Fruit fly (Drosophila melanogaster): ENCODE measurements around the gene CG3402.
A peak's percentile ranks its signal among the peaks of the same experiment; 100 is the strongest.

The CG3402 gene

DNA sequence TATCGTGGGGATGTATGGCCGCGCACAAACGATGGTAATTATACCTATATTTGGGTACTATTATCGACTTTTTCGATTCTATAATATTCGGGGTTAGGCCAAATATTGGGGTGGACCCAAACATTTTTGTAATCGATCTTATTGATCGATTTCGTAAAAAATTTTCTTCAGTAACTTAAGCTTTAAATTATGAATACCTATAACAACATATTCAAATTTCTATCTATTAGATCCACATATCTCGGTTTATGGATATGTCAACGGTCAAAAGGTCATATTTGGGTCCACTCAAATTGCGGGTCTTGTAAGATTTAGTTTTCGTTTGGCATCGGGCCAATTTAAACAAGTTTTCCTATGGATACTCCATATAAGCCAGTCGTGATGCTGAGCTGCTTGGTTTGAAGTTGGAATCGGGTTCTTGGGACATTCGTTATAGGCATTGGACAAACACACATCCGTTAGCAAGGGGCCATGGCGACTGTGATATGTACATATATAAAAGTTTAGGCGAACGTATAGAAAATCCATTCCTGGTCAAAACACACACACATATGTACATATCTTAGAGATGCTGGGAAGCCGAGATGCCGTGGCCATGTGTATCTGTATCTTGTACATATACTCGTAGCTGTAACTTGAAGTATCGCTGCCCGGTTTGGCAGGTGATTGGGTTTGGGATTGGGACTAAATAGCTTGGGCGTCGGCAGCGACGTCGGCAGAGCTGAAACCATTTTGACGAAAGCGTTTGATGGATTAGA is 47.7 kb upstream of the CG3402 start (continued):
- TF ChIP-seq vfl (GFP tag; optimal IDR thresholded peaks at IDR 0.05) (peak; percentile 13), klu (GFP tag; IDR thresholded peaks at IDR 0.05) (no peak), CG13123 (GFP tag; optimal IDR thresholded peaks at IDR 0.05) (no peak), disco-r (GFP tag; optimal IDR thresholded peaks at IDR 0.05) (no peak), CG7372 (GFP tag; IDR thresholded peaks at IDR 0.05) (no peak), Scr (GFP tag; IDR thresholded peaks at IDR 0.05; ENCODE audit: partially characterized antibody) (no peak), pfk (GFP tag; optimal IDR thresholded peaks at IDR 0.05) (no peak), p53 (GFP tag; optimal IDR thresholded peaks at IDR 0.05) (no peak), C15 (GFP tag; IDR thresholded peaks at IDR 0.05) (no peak), CG8281 (tag; optimal IDR thresholded peaks at IDR 0.05) (peak; percentile 6), CG6254 (GFP tag; optimal IDR thresholded peaks at IDR 0.05) (peak; percentile 60), CG6813 (GFP tag; optimal IDR thresholded peaks at IDR 0.05) (peak; percentile 21), CG31388 (GFP tag; optimal IDR thresholded peaks at IDR 0.05) (no peak), br (optimal IDR thresholded peaks at IDR 0.05) (no peak), schlank (tag; optimal IDR thresholded peaks at IDR 0.05) (no peak), Hmr (GFP tag; optimal IDR thresholded peaks at IDR 0.05) (peak; percentile 70), dmrt11E (tag; optimal IDR thresholded peaks at IDR 0.05) (peak; percentile 22), dpn (GFP tag; optimal IDR thresholded peaks at IDR 0.05) (peak; percentile 13 to 60), gem (tag; optimal IDR thresholded peaks at IDR 0.05) (peak; percentile 84), CG17359 (tag; optimal IDR thresholded peaks at IDR 0.05) (peak; percentile 69), CG10209 (GFP tag; optimal IDR thresholded peaks at IDR 0.05) (no peak), CG11456 (GFP tag; IDR thresholded peaks at IDR 0.05) (no peak), CG13894 (tag; optimal IDR thresholded peaks at IDR 0.05) (peak; percentile 100), Gsc (GFP tag; IDR thresholded peaks at IDR 0.05) (no peak), Lpt (GFP tag; optimal IDR thresholded peaks at IDR 0.05) (no peak), CG1602 (GFP tag; optimal IDR thresholded peaks at IDR 0.05) (peak; percentile 9), CG34422 (GFP tag; IDR thresholded peaks at IDR 0.05) (0 out of 3 replicates have a peak, but pooled peaks have one; percentile 44), pzg (GFP tag; optimal IDR thresholded peaks at IDR 0.05) (no peak), CG13624 (GFP tag; optimal IDR thresholded peaks at IDR 0.05) (peak; percentile 27), CG8765 (GFP tag; IDR thresholded peaks at IDR 0.05) (no peak), jigr1 (GFP tag; IDR thresholded peaks at IDR 0.05) (no peak), BEAF-32 (GFP tag; optimal IDR thresholded peaks at IDR 0.05) (no peak), Dp (GFP tag; optimal IDR thresholded peaks at IDR 0.05) (no peak), E2f1 (GFP tag; IDR thresholded peaks at IDR 0.05) (no peak), NC2β (GFP tag; optimal IDR thresholded peaks at IDR 0.05) (peak; percentile 10), slou (GFP tag; optimal IDR thresholded peaks at IDR 0.05) (no peak), pho (GFP tag; optimal IDR thresholded peaks at IDR 0.05) (peak; percentile 53), dm (GFP tag; optimal IDR thresholded peaks at IDR 0.05) (no peak), CG7928 (GFP tag; optimal IDR thresholded peaks at IDR 0.05) (peak; percentile 24), Abd-B (GFP tag; optimal IDR thresholded peaks at IDR 0.05) (no peak), CG6272 (GFP tag; IDR thresholded peaks at IDR 0.05) (no peak), ATbp (GFP tag; optimal IDR thresholded peaks at IDR 0.05) (peak; percentile 65), CG15696 (tag; optimal IDR thresholded peaks at IDR 0.05) (no peak), fd64A (GFP tag; optimal IDR thresholded peaks at IDR 0.05) (no peak), onecut (GFP tag; IDR thresholded peaks at IDR 0.05) (peak; percentile 50), Atf3 (GFP tag; optimal IDR thresholded peaks at IDR 0.05) (no peak), Nf-YA (GFP tag; IDR thresholded peaks at IDR 0.05) (no peak), CG17186 (GFP tag; optimal IDR thresholded peaks at IDR 0.05) (no peak), hbn (GFP tag; IDR thresholded peaks at IDR 0.05; ENCODE audit: partially characterized antibody) (no peak), CG11695 (GFP tag; IDR thresholded peaks at IDR 0.05) (peak; percentile 79)

Data from whole organism, embryonic.